Worm (Caenorhabditis elegans): Measurements from ENCODE around the gene tin-10.

tin-10 gene

DNA sequence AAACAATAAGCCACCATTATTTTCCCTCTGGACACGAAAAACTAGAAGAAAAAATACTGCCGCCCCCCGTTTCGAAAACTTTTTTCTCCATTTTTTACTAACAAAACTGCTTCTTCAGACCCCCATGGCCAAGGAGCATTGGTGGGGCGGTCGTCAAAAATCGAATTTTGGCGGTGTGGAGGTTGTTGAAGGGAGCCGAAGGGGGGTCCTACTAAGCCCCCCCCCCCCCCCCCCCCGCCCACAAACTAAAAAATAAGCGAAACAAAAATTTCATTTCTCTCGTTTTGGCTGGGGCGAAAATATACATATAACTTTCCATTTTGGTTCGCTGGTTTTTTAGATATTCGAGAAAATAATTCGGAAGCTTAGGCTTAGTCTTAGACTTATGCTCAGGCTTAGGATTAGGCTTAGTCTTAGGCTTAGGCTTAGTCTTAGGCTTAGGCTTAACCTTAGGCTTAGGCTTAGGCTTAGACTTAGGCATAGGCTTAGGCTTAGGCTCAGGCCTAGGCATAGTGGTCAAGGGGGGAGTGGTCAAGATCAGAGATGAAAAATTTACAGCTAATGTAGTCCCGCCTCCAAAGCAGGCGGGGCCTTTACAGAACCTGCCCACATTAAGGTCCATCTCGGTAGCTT lies 27.9 kb downstream of the tin-10 start:
- TF ChIP-seq madf-2 (tag; optimal IDR thresholded peaks at IDR 0.05): no peak
- no peak for TF ChIP-seq pha-2 (tag; optimal IDR thresholded peaks at IDR 0.05)
- TF ChIP-seq K09A11.1 (tag; optimal IDR thresholded peaks at IDR 0.05; ENCODE audit: insufficient read depth): no peak
- no peak for TF ChIP-seq unc-55 (GFP tag; optimal IDR thresholded peaks at IDR 0.05)
- TF ChIP-seq odd-2 (tag; optimal IDR thresholded peaks at IDR 0.05): no peak
- TF ChIP-seq ttx-3 (tag; optimal IDR thresholded peaks at IDR 0.05): no peak
- no peak for TF ChIP-seq ceh-6 (GFP tag; optimal IDR thresholded peaks at IDR 0.05)
- TF ChIP-seq lin-11 (tag; optimal IDR thresholded peaks at IDR 0.05): no peak
- TF ChIP-seq unc-42 (tag; optimal IDR thresholded peaks at IDR 0.05): no peak

- TF ChIP-seq dmd-4 (tag; optimal IDR thresholded peaks at IDR 0.05; ENCODE audit: borderline replicate concordance) (no peak), fax-1 (tag; optimal IDR thresholded peaks at IDR 0.05) (no peak), K09A11.1 (tag; optimal IDR thresholded peaks at IDR 0.05; ENCODE audit: insufficient read depth) (no peak), sdc-2 (tag; optimal IDR thresholded peaks at IDR 0.05) (no peak), zip-5 (tag; optimal IDR thresholded peaks at IDR 0.05) (no peak)
Observed at ce11 chrIII:11472861-11473260, 29.8 kb downstream of the tin-10 start.

DNA sequence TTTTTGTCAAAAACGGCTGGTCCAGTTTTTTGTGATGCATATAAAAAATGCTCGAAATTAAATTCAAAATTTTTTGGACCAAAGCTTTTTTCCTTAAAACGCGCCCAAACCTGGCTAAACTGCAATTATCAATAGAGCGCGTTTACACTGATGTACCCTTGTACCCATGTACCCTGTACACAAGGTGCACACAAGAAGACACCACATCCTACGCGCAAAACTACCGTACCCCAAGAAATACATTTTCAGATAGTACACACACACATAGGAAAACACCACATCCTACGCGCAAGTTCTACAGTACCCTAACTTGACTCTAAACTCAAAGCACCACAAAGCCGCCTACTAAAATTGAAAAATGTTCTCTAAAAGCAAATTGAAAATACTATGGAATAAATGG lies 31.3 kb downstream of the tin-10 start:
- TF ChIP-seq hlh-15 (tag; optimal IDR thresholded peaks at IDR 0.05): no peak
- no peak for TF ChIP-seq mec-3 (tag; optimal IDR thresholded peaks at IDR 0.05; ENCODE audit: borderline replicate concordance)
- no peak for TF ChIP-seq pha-2 (tag; optimal IDR thresholded peaks at IDR 0.05)
- no peak for TF ChIP-seq ref-2 (tag; optimal IDR thresholded peaks at IDR 0.05)
- TF ChIP-seq ceh-9 (tag; optimal IDR thresholded peaks at IDR 0.05): no peak
- TF ChIP-seq ztf-16 (tag; optimal IDR thresholded peaks at IDR 0.05): no peak
- no peak for TF ChIP-seq unc-42 (tag; optimal IDR thresholded peaks at IDR 0.05)
- no peak for TF ChIP-seq ceh-48 (tag; optimal IDR thresholded peaks at IDR 0.05)
- no peak for TF ChIP-seq F13H6.1 (tag; optimal IDR thresholded peaks at IDR 0.05)
- no peak for TF ChIP-seq npax-4 (tag; optimal IDR thresholded peaks at IDR 0.05)
- TF ChIP-seq pha-4 (tag; optimal IDR thresholded peaks at IDR 0.05): no peak
- no peak for TF ChIP-seq unc-55 (GFP tag; optimal IDR thresholded peaks at IDR 0.05)
- TF ChIP-seq ttx-3 (tag; optimal IDR thresholded peaks at IDR 0.05): no peak
- no peak for TF ChIP-seq sdc-2 (tag; optimal IDR thresholded peaks at IDR 0.05)
- TF ChIP-seq elt-4 (tag; optimal IDR thresholded peaks at IDR 0.05): no peak

ce11 chrIII:11470311-11470858 lies 32.3 kb downstream of the tin-10 start, which contains the start of gene bed-2:
TSS of gene bed-2 (minus strand) at chrIII:11470808.
- no peak for TF ChIP-seq unc-86 (tag; optimal IDR thresholded peaks at IDR 0.05)
- peak; percentile 94 for TF ChIP-seq nfya-1 (tag; optimal IDR thresholded peaks at IDR 0.05)

ce11 chrIII:11467631-11468481 lies 34.8 kb downstream of the tin-10 start:
- TF ChIP-seq pax-1 (tag; optimal IDR thresholded peaks at IDR 0.05) (no peak), ref-2 (tag; optimal IDR thresholded peaks at IDR 0.05) (peak; percentile 30), ceh-34 (tag; optimal IDR thresholded peaks at IDR 0.05) (peak; percentile 44), K02D7.2 (tag; optimal IDR thresholded peaks at IDR 0.05) (peak; percentile 4), K09A11.1 (tag; optimal IDR thresholded peaks at IDR 0.05; ENCODE audit: insufficient read depth) (no peak), nfya-1 (tag; optimal IDR thresholded peaks at IDR 0.05) (peak; percentile 1), C38D4.7 (GFP tag; optimal IDR thresholded peaks at IDR 0.05) (no peak), pha-4 (tag; optimal IDR thresholded peaks at IDR 0.05) (no peak), ceh-18 (tag; optimal IDR thresholded peaks at IDR 0.05) (no peak), C08G9.2 (tag; optimal IDR thresholded peaks at IDR 0.05) (no peak), dve-1 (tag; optimal IDR thresholded peaks at IDR 0.05) (no peak), ceh-19 (GFP tag; optimal IDR thresholded peaks at IDR 0.05) (peak; percentile 32), ahr-1 (tag; optimal IDR thresholded peaks at IDR 0.05) (no peak), pha-2 (tag; optimal IDR thresholded peaks at IDR 0.05) (peak; percentile 2)

All from whole organism, late embryonic.